Fruit fly (Drosophila melanogaster) whole organism, embryonic: ENCODE data around the gene mst.

ENCODE experiments used
- Asciz ChIP-seq: fragments of 200-800 bp; sonication (Bioruptor generic); optimal IDR thresholded peaks from 2 replicates; lab custom pipeline; 2017; ENCODE audit warnings: missing biosample characterization, mild to moderate bottlenecking, missing genetic modification characterization, missing genetic modification reagents
- CG10462 ChIP-seq: fragments of 200-800 bp; sonication (Bioruptor generic); optimal IDR thresholded peaks from 2 replicates; lab custom pipeline; 2016; ENCODE audit warnings: missing biosample characterization, missing genetic modification characterization
- CG11456 ChIP-seq: fragments of 200-800 bp; sonication (Bioruptor generic); IDR thresholded peaks from 3 replicates; pipeline ENCODE4 v1.3.6; 2022; ENCODE audit warnings: missing biosample characterization, missing genetic modification characterization
- CG13624 ChIP-seq: fragments of 200-800 bp; sonication (Bioruptor generic); optimal IDR thresholded peaks from 2 replicates; lab custom pipeline; 2016; ENCODE audit warnings: missing biosample characterization, missing genetic modification characterization
- CG16815 ChIP-seq: fragments of 200-800 bp; sonication (Bioruptor generic); optimal IDR thresholded peaks from 3 replicates; lab custom pipeline; 2017; ENCODE audit warnings: missing biosample characterization, mild to moderate bottlenecking, missing genetic modification characterization
- CG17359 ChIP-seq: fragments of 200-800 bp; sonication (Bioruptor generic); optimal IDR thresholded peaks from 3 replicates; lab custom pipeline; 2018; ENCODE audit warnings: missing biosample characterization, mild to moderate bottlenecking, missing genetic modification characterization, moderate library complexity
- CG17912 ChIP-seq: fragments of 200-800 bp; sonication (Bioruptor generic); optimal IDR thresholded peaks from 2 replicates; lab custom pipeline; 2018; ENCODE audit warnings: missing biosample characterization, mild to moderate bottlenecking, missing genetic modification characterization
- CG18262 ChIP-seq: fragments of 200-800 bp; optimal IDR thresholded peaks from 3 replicates; lab custom pipeline; 2019; ENCODE audit warnings: missing biosample characterization, mild to moderate bottlenecking, missing genetic modification characterization, moderate library complexity
- CG2116 ChIP-seq: fragments of 200-800 bp; sonication (Bioruptor generic); optimal IDR thresholded peaks from 3 replicates; lab custom pipeline; 2018; ENCODE audit warnings: missing biosample characterization, mild to moderate bottlenecking, missing genetic modification characterization
- CG31441 ChIP-seq: fragments of 200-800 bp; sonication (Bioruptor generic); IDR thresholded peaks from 2 replicates; pipeline ENCODE4 v1.3.6; 2022; ENCODE audit warnings: missing biosample characterization, missing genetic modification characterization
- CG3281 ChIP-seq: fragments of 200-800 bp; sonication (Bioruptor generic); optimal IDR thresholded peaks from 3 replicates; lab custom pipeline; 2017; ENCODE audit warnings: missing biosample characterization, mild to moderate bottlenecking, missing genetic modification characterization
- CG42726 ChIP-seq: fragments of 200-800 bp; sonication (Bioruptor generic); IDR thresholded peaks from 2 replicates; pipeline ENCODE4 v1.3.6; 2022; ENCODE audit warnings: missing biosample characterization, missing genetic modification characterization; ENCODE audit not compliant: partially characterized antibody
- CG6765 ChIP-seq: fragments of 200-800 bp; sonication (Bioruptor generic); optimal IDR thresholded peaks from 3 replicates; lab custom pipeline; 2017; ENCODE audit warnings: missing biosample characterization, mild to moderate bottlenecking, missing genetic modification characterization
- CG8089 ChIP-seq: fragments of 200-800 bp; sonication (Bioruptor generic); optimal IDR thresholded peaks from 3 replicates; lab custom pipeline; 2016; ENCODE audit warnings: missing biosample characterization, missing genetic modification characterization
- CG8290 ChIP-seq, 3 experiments: fragments of 200-800 bp; sonication (Bioruptor generic); optimal IDR thresholded peaks; 2 replicates each; lab custom pipeline; 2016 to 2019; ENCODE audit warnings: missing biosample characterization in 3 of 3, missing genetic modification characterization in 3 of 3, mild to moderate bottlenecking in 2 of 3, moderate library complexity in 1 of 3
- CG8388 ChIP-seq: fragments of 200-800 bp; sonication (Bioruptor generic); optimal IDR thresholded peaks from 2 replicates; lab custom pipeline; 2019; ENCODE audit warnings: missing biosample characterization, mild to moderate bottlenecking, missing genetic modification characterization, moderate library complexity
- CHES-1-like ChIP-seq: fragments of 200-800 bp; sonication (Bioruptor generic); optimal IDR thresholded peaks from 2 replicates; lab custom pipeline; 2016; ENCODE audit warnings: missing biosample characterization, missing genetic modification characterization
- Ets65A ChIP-seq: fragments of 200-800 bp; sonication (Bioruptor generic); peaks from one replicate; lab custom pipeline; 2016; ENCODE audit warnings: missing biosample characterization, missing genetic modification characterization
- GATAe ChIP-seq: fragments of 200-800 bp; sonication (Bioruptor generic); conservative IDR thresholded peaks from 2 replicates; pipeline ENCODE4 v1.3.6; 2022; ENCODE audit warnings: missing biosample characterization, missing genetic modification characterization
- H15 ChIP-seq: fragments of 200-800 bp; sonication (Bioruptor generic); IDR thresholded peaks from 3 replicates; pipeline ENCODE4 v1.3.6; 2022; ENCODE audit warnings: missing biosample characterization, missing genetic modification characterization
- HLH4C ChIP-seq: fragments of 200-800 bp; sonication (Bioruptor generic); IDR thresholded peaks from 3 replicates; pipeline ENCODE4 v1.3.6; 2022; ENCODE audit warnings: missing biosample characterization, missing genetic modification characterization; ENCODE audit not compliant: partially characterized antibody
- Lim3 ChIP-seq: fragments of 200-800 bp; sonication (Bioruptor generic); IDR thresholded peaks from 2 replicates; pipeline ENCODE4 v1.3.6; 2022; ENCODE audit warnings: missing biosample characterization, missing genetic modification characterization
- Pdp1 ChIP-seq, 2 experiments: fragments of 200-800 bp; sonication (Bioruptor generic); optimal IDR thresholded peaks; 3 replicates each; lab custom pipeline; 2016; ENCODE audit warnings: missing biosample characterization in 2 of 2, missing genetic modification characterization in 2 of 2, mild to moderate bottlenecking in 1 of 2, moderate library complexity in 1 of 2
- Poxn ChIP-seq: fragments of 200-800 bp; sonication (Bioruptor generic); IDR thresholded peaks from 2 replicates; pipeline ENCODE4 v1.3.6; 2022; ENCODE audit warnings: missing biosample characterization, missing genetic modification characterization
- Sry-δ ChIP-seq: fragments of 200-800 bp; sonication (Bioruptor generic); optimal IDR thresholded peaks from 2 replicates; lab custom pipeline; 2016; ENCODE audit warnings: missing biosample characterization, missing genetic modification characterization
- Trl ChIP-seq, 3 experiments: fragments of >200 bp in 2 of 3; fragments of 200-800 bp in 1 of 3; sonication (Bioruptor generic) in 1 of 3; optimal IDR thresholded peaks; 2 replicates in 1 of 3; 3 replicates in 2 of 3; lab custom pipeline; 2016 to 2017; ENCODE audit warnings: missing biosample characterization in 1 of 3, missing genetic modification characterization in 1 of 3
- Xrp1 ChIP-seq: fragments of 200-800 bp; sonication (Bioruptor generic); IDR thresholded peaks from 2 replicates; pipeline ENCODE4 v1.3.6; 2022; ENCODE audit warnings: missing biosample characterization, missing genetic modification characterization
- amos ChIP-seq: fragments of 200-800 bp; sonication (Bioruptor generic); IDR thresholded peaks from 2 replicates; pipeline ENCODE4 v1.3.6; 2022; ENCODE audit warnings: missing biosample characterization, missing genetic modification characterization; ENCODE audit not compliant: partially characterized antibody
- bsh ChIP-seq, 2 experiments: fragments of 200-800 bp; sonication (Bioruptor generic); optimal IDR thresholded peaks; 2 replicates each; lab custom pipeline; 2017 to 2018; ENCODE audit warnings: mild to moderate bottlenecking in 2 of 2, missing biosample characterization in 2 of 2, missing genetic modification characterization in 2 of 2, moderate library complexity in 1 of 2
- caup ChIP-seq: fragments of 200-800 bp; sonication (Bioruptor generic); optimal IDR thresholded peaks from 3 replicates; lab custom pipeline; 2017; ENCODE audit warnings: missing biosample characterization, mild to moderate bottlenecking, missing genetic modification characterization, moderate library complexity; ENCODE audit not compliant: severe bottlenecking
- cg ChIP-seq: fragments of 200-800 bp; sonication (Bioruptor generic); optimal IDR thresholded peaks from 3 replicates; lab custom pipeline; 2019; ENCODE audit warnings: missing biosample characterization, mild to moderate bottlenecking, missing genetic modification characterization, moderate library complexity
- chinmo ChIP-seq: fragments of 200-800 bp; sonication (Bioruptor generic); IDR thresholded peaks from 4 replicates; pipeline ENCODE4 v1.3.6; 2022; ENCODE audit warnings: missing biosample characterization, missing genetic modification characterization; ENCODE audit not compliant: partially characterized antibody
- fd3F ChIP-seq: fragments of 200-800 bp; sonication (Bioruptor generic); optimal IDR thresholded peaks from 2 replicates; lab custom pipeline; 2018; ENCODE audit warnings: missing biosample characterization, mild to moderate bottlenecking, missing genetic modification characterization, moderate library complexity
- hth ChIP-seq: fragments of >200 bp; optimal IDR thresholded peaks from 2 replicates; lab custom pipeline; 2017; ENCODE audit warnings: inconsistent platforms
- knrl ChIP-seq: fragments of 200-800 bp; sonication (Bioruptor generic); IDR thresholded peaks from 3 replicates; pipeline ENCODE4 v1.3.6; 2022; ENCODE audit warnings: missing biosample characterization, missing genetic modification characterization; ENCODE audit not compliant: partially characterized antibody
- lov ChIP-seq, 2 experiments: fragments of 200-800 bp in 1 of 2; fragments of >200 bp in 1 of 2; sonication (Bioruptor generic) in 1 of 2; IDR thresholded peaks in 1 of 2; optimal IDR thresholded peaks in 1 of 2; 2 replicates in 1 of 2; 3 replicates in 1 of 2; pipeline versions ENCODE4 v1.3.6 to Lab custom; 2017 to 2022; ENCODE audit warnings: missing biosample characterization in 1 of 2, missing genetic modification characterization in 1 of 2
- pzg ChIP-seq: fragments of 200-800 bp; sonication (Bioruptor generic); optimal IDR thresholded peaks from 3 replicates; lab custom pipeline; 2018; ENCODE audit warnings: missing biosample characterization, mild to moderate bottlenecking, missing genetic modification characterization, moderate library complexity
- repo ChIP-seq: fragments of 200-800 bp; sonication (Bioruptor generic); optimal IDR thresholded peaks from 2 replicates; lab custom pipeline; 2016; ENCODE audit warnings: missing biosample characterization, missing genetic modification characterization
- rib ChIP-seq: fragments of 200-800 bp; sonication (Bioruptor generic); IDR thresholded peaks from 2 replicates; pipeline ENCODE4 v1.3.6; 2022; ENCODE audit warnings: missing biosample characterization, missing genetic modification characterization
- row ChIP-seq: fragments of 200-800 bp; sonication (Bioruptor generic); IDR thresholded peaks from 3 replicates; pipeline ENCODE4 v1.3.6; 2022; ENCODE audit warnings: missing biosample characterization, missing genetic modification characterization
- schlank ChIP-seq: fragments of 200-800 bp; sonication (Bioruptor generic); optimal IDR thresholded peaks from 2 replicates; lab custom pipeline; 2018; ENCODE audit warnings: missing biosample characterization, mild to moderate bottlenecking, missing genetic modification characterization
- sens ChIP-seq: fragments of 200-800 bp; sonication (Bioruptor generic); peaks from one replicate; lab custom pipeline; 2016; ENCODE audit warnings: missing biosample characterization, missing genetic modification characterization
- tll ChIP-seq, 2 experiments: fragments of 200-800 bp in 1 of 2; fragments of >200 bp in 1 of 2; sonication (Bioruptor generic) in 1 of 2; optimal IDR thresholded peaks; 2 replicates each; lab custom pipeline; 2017 to 2019; ENCODE audit warnings: missing biosample characterization in 2 of 2, missing genetic modification characterization in 2 of 2, mild to moderate bottlenecking in 1 of 2, moderate library complexity in 1 of 2
- toy ChIP-seq: fragments of 200-800 bp; sonication (Bioruptor generic); IDR thresholded peaks from 2 replicates; pipeline ENCODE4 v1.3.6; 2022; ENCODE audit warnings: missing biosample characterization, missing genetic modification characterization
- vnd ChIP-seq: fragments of 200-800 bp; sonication (Bioruptor generic); IDR thresholded peaks from 3 replicates; pipeline ENCODE4 v1.3.6; 2022; ENCODE audit warnings: missing biosample characterization, missing genetic modification characterization; ENCODE audit not compliant: partially characterized antibody
- wek ChIP-seq: fragments of 200-800 bp; sonication (Bioruptor generic); optimal IDR thresholded peaks from 3 replicates; lab custom pipeline; 2018; ENCODE audit warnings: missing biosample characterization, mild to moderate bottlenecking, missing genetic modification characterization, moderate library complexity

The mst gene

dm6 chrX:21366311-21366990 is 22.3 kb upstream of the mst start (continued):
- peak; percentile 97 for TF ChIP-seq row (GFP tag; lab: Robert Waterston, UW)
- peak; percentile 12 for TF ChIP-seq cg
- TF ChIP-seq repo = peak; percentile 41
- 0 out of 4 replicates have a peak, but pooled peaks have one; percentile 64 for TF ChIP-seq chinmo (GFP tag; lab: Robert Waterston, UW)
- peak; percentile 83 for TF ChIP-seq CG11456 (GFP tag; lab: Robert Waterston, UW)
- TF ChIP-seq CG17912 = no peak
- TF ChIP-seq Poxn (GFP tag; lab: Robert Waterston, UW) = peak; percentile 74
- TF ChIP-seq vnd = no peak
- TF ChIP-seq toy = no peak
- TF ChIP-seq CG8089 (GFP tag; lab: Kevin White, UChicago) = peak; percentile 1
- peak; percentile 57; the same call in 1 of the 2 replicates for TF ChIP-seq GATAe (GFP tag; lab: Robert Waterston, UW)
- no peak for TF ChIP-seq hth (lab: Kevin White, UChicago)
- TF ChIP-seq CG8388 = peak; percentile 92
- peak; percentile 90 for TF ChIP-seq caup (GFP tag; lab: Kevin White, UChicago)
- TF ChIP-seq CHES-1-like (GFP tag; lab: Kevin White, UChicago) = peak; percentile 41
- peak; percentile 78 for TF ChIP-seq CG10462 (GFP tag; lab: Kevin White, UChicago)
- TF ChIP-seq CG13624 = peak; percentile 29
- TF ChIP-seq knrl (GFP tag; lab: Robert Waterston, UW) = no peak
- TF ChIP-seq Lim3 = 0 out of 2 replicates have a peak, but pooled peaks have one; percentile 30
- TF ChIP-seq schlank = peak; percentile 80
- 0 out of 2 replicates have a peak, but pooled peaks have one; percentile 12 for TF ChIP-seq CG42726
- TF ChIP-seq CG16815 (GFP tag; lab: Kevin White, UChicago) = peak; percentile 87
- TF ChIP-seq Asciz (GFP tag; lab: Kevin White, UChicago) = peak; percentile 88
- peak; percentile 94 for TF ChIP-seq CG17359 (tag; lab: Kevin White, UChicago)
- peak; percentile 93 for TF ChIP-seq CG18262 (tag; lab: Kevin White, UChicago)
- peak; percentile 88 for TF ChIP-seq CG6765
- peak; percentile 59 for TF ChIP-seq CG8290 (GFP tag; optimal IDR thresholded peaks at IDR 0.05; lab: Kevin White, UChicago)
- TF ChIP-seq CG8290 (tag; optimal IDR thresholded peaks at IDR 0.05; lab: Kevin White, UChicago) = peak in 1 of 2 experiments; percentile 69
- peak; percentile 75 for TF ChIP-seq rib (GFP tag; lab: Robert Waterston, UW)
- no peak for TF ChIP-seq amos
- TF ChIP-seq Ets65A (GFP tag; lab: Kevin White, UChicago) = peak; percentile 93
- TF ChIP-seq tll (GFP tag; optimal IDR thresholded peaks at IDR 0.05; lab: Kevin White, UChicago) = no peak
- TF ChIP-seq CG2116 (GFP tag; lab: Kevin White, UChicago) = peak; percentile 43
- TF ChIP-seq fd3F (GFP tag; lab: Kevin White, UChicago) = peak; percentile 86
- TF ChIP-seq Sry-δ (GFP tag; lab: Kevin White, UChicago) = no peak
- TF ChIP-seq sens = peak; percentile 91
- peak; percentile 48 to 90 for TF ChIP-seq bsh (GFP tag; optimal IDR thresholded peaks at IDR 0.05; lab: Kevin White, UChicago)
- TF ChIP-seq HLH4C = no peak
- peak; percentile 76; the same call in 2 of the 3 replicates for TF ChIP-seq H15 (GFP tag; lab: Robert Waterston, UW)
- TF ChIP-seq CG31441 = peak; percentile 92
- TF ChIP-seq lov (optimal IDR thresholded peaks at IDR 0.05; lab: Kevin White, UChicago) = no peak
- TF ChIP-seq lov (GFP tag; IDR thresholded peaks at IDR 0.05; lab: Robert Waterston, UW) = no peak
- no peak for TF ChIP-seq pzg (GFP tag; lab: Kevin White, UChicago)
- peak; percentile 54 to 64 for TF ChIP-seq Pdp1 (GFP tag; optimal IDR thresholded peaks at IDR 0.05; lab: Kevin White, UChicago)
- peak; percentile 95 for TF ChIP-seq CG3281 (GFP tag; lab: Kevin White, UChicago)
- TF ChIP-seq wek (GFP tag; lab: Kevin White, UChicago) = peak; percentile 43
- TF ChIP-seq Xrp1 = peak; percentile 85
- TF ChIP-seq Trl (optimal IDR thresholded peaks at IDR 0.05; lab: Kevin White, UChicago) = peak; percentile 9 to 27
- TF ChIP-seq Trl (GFP tag; optimal IDR thresholded peaks at IDR 0.05; lab: Kevin White, UChicago) = peak; percentile 24
